Fruit fly (Drosophila melanogaster) whole organism, wandering third instar larva: ENCODE measurements around the gene Ada3.

Experiments used
- Hr78 ChIP-seq: fragments of >200 bp; optimal IDR thresholded peaks from 2 replicates; lab custom pipeline; 2017; ENCODE audit warnings: missing biosample characterization, missing genetic modification characterization
- Hr83 ChIP-seq: fragments of 200-300 bp; sonication (Bioruptor generic); optimal IDR thresholded peaks from 2 replicates; lab custom pipeline; 2016; ENCODE audit warnings: missing biosample characterization, mild to moderate bottlenecking, missing genetic modification characterization, moderate library complexity; ENCODE audit not compliant: poor library complexity, severe bottlenecking
- Myc ChIP-seq: fragments of >200 bp; optimal IDR thresholded peaks from 2 replicates; lab custom pipeline; 2017
- N ChIP-seq: fragments of >200 bp; optimal IDR thresholded peaks from 2 replicates; lab custom pipeline; 2018; ENCODE audit warnings: missing biosample characterization, missing external identifiers, missing genetic modification characterization
- OdsH ChIP-seq: fragments of 200-800 bp; sonication (Bioruptor generic); optimal IDR thresholded peaks from 2 replicates; lab custom pipeline; 2016; ENCODE audit warnings: missing biosample characterization, mild to moderate bottlenecking, missing genetic modification characterization
- Vsx2 ChIP-seq: fragments of 200-300, 225-300 bp; sonication (Bioruptor generic); optimal IDR thresholded peaks from 2 replicates; lab custom pipeline; 2018; ENCODE audit warnings: missing biosample characterization, missing genetic modification characterization; ENCODE audit not compliant: partially characterized antibody
- dl ChIP-seq, 2 experiments: fragments of 175-275, 200-275 bp in 1 of 2; fragments of 200-275 bp in 1 of 2; sonication (Bioruptor generic); optimal IDR thresholded peaks; lab custom pipeline; 2018; ENCODE audit warnings: mild to moderate bottlenecking in 2 of 2, missing biosample characterization in 2 of 2, missing genetic modification characterization in 2 of 2, moderate library complexity in 2 of 2; ENCODE audit not compliant: partially characterized antibody in 2 of 2, insufficient read depth in 1 of 2
- psq ChIP-seq: fragments of 200-800 bp; sonication (Bioruptor generic); optimal IDR thresholded peaks from 3 replicates; lab custom pipeline; 2017; ENCODE audit warnings: missing biosample characterization, mild to moderate bottlenecking, missing genetic modification characterization, moderate library complexity
- tai ChIP-seq: sonication (Bioruptor generic); optimal IDR thresholded peaks from 2 replicates; lab custom pipeline; 2016; ENCODE audit warnings: missing biosample characterization, missing genetic modification characterization

DNA sequence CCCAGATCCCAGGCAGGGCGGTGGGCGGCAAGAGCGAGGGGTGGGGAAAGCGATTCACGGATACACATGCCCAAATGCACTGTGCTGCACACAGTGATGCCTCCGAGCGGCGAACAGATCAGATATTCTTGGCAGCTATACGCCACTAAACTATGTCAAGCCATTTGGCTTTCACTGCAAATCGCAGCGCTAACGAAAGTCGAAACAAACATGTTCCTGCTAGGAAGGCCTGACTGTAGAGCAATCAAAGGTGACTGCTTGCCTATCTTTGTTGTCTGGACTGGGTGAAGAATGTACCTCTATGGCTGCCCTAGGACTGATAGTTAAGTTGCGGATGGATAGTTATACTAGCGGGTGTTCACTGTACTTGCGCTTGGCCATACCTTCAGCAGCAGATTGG lies 50.5 kb downstream of the Ada3 start:
- TF ChIP-seq psq (no peak), dl (GFP tag; optimal IDR thresholded peaks at IDR 0.05; lab: Kevin White, UChicago; ENCODE audit: insufficient read depth in 1 of 2, partially characterized antibody in 2 of 2) (no peak), OdsH (no peak), Hr78 (GFP tag; lab: Kevin White, UChicago) (no peak), Myc (lab: Kevin White, UChicago) (no peak), N (no peak), Hr83 (GFP tag; lab: Kevin White, UChicago) (no peak), Vsx2 (no peak), tai (GFP tag; lab: Kevin White, UChicago) (no peak)
